Worm (Caenorhabditis elegans) whole organism, L4/young adult: ENCODE measurements around the gene col-117.

Experiments used
- W03F9.2 ChIP-seq: fragments of 150-350 bp; optimal IDR thresholded peaks from 2 replicates; lab custom pipeline; 2014; ENCODE audit warnings: missing biosample characterization, missing genetic modification characterization
- dao-5 ChIP-seq: sonication (generic microtip); optimal IDR thresholded peaks from 2 replicates; lab custom pipeline; 2016; ENCODE audit warnings: missing genotype, missing genetic modification characterization, moderate library complexity, missing compliant biosample characterization
- him-1 ChIP-seq: sonication (generic microtip); optimal IDR thresholded peaks from 2 replicates; lab custom pipeline; 2016; ENCODE audit warnings: missing genotype, missing genetic modification reagents, missing genetic modification characterization, missing compliant biosample characterization

ce11 chrIV:8784855-8785327, 39.1 kb downstream of the col-117 start, which contains the start of gene C33D9.13:
- TF ChIP-seq dao-5 (tag; lab: Kevin White, UChicago) (no peak), him-1 (no peak), W03F9.2 (tag; lab: Kevin White, UChicago) (no peak)
